Worm (Caenorhabditis elegans) whole organism, L4 larva: ENCODE data around the gene W06G6.9.
A peak's percentile ranks its signal among the peaks of the same experiment; 100 is the strongest.

Source experiments
- D1046.2 ChIP-seq: fragments of 200-800 bp; sonication (Bioruptor generic); IDR thresholded peaks from 2 replicates; pipeline ENCODE4 v1.3.6; 2022; ENCODE audit warnings: missing genetic modification characterization, missing compliant biosample characterization
- F44E2.7 ChIP-seq: fragments of 200-800 bp; sonication (Bioruptor generic); IDR thresholded peaks from 2 replicates; pipeline ENCODE4 v2.1.2; 2022; ENCODE audit warnings: missing genetic modification characterization, missing compliant biosample characterization
- T20F7.1 ChIP-seq: fragments of 200-800 bp; sonication (Bioruptor generic); optimal IDR thresholded peaks from 2 replicates; lab custom pipeline; 2018; ENCODE audit warnings: mild to moderate bottlenecking, missing genetic modification characterization, missing compliant biosample characterization
- Y75B8A.6 ChIP-seq: fragments of 200-800 bp; sonication (Bioruptor generic); IDR thresholded peaks from 2 replicates; pipeline ENCODE4 v1.3.6; 2022; ENCODE audit warnings: missing genetic modification reagents, missing genetic modification characterization, missing compliant biosample characterization
- ZK337.2 ChIP-seq: fragments of 200-800 bp; sonication (Bioruptor generic); IDR thresholded peaks from 2 replicates; pipeline ENCODE4 v1.3.6; 2022; ENCODE audit warnings: missing genetic modification reagents, missing genetic modification characterization, missing compliant biosample characterization
- aha-1 ChIP-seq: fragments of 150-350 bp; peaks from one replicate; lab custom pipeline; 2014; ENCODE audit warnings: missing biosample characterization, missing genetic modification characterization
- ceh-82 ChIP-seq: sonication (generic microtip); optimal IDR thresholded peaks from 2 replicates; lab custom pipeline; 2017; ENCODE audit warnings: missing biosample characterization, missing genetic modification characterization
- ctbp-1 ChIP-seq: fragments of 200-800 bp; sonication (Bioruptor generic); IDR thresholded peaks from 2 replicates; pipeline ENCODE4 v1.3.6; 2022; ENCODE audit warnings: missing genetic modification reagents, missing genetic modification characterization, missing compliant biosample characterization
- daf-16 ChIP-seq, 3 experiments: sonication (generic microtip); optimal IDR thresholded peaks; 2 replicates each; lab custom pipeline; 2016 to 2017; ENCODE audit warnings: missing genetic modification characterization in 3 of 3, missing genetic modification reagents in 3 of 3, mild to moderate bottlenecking in 2 of 3, missing compliant biosample characterization in 2 of 3, missing biosample characterization in 1 of 3, moderate library complexity in 1 of 3
- daf-8 ChIP-seq: fragments of 200-800 bp; sonication (Bioruptor generic); IDR thresholded peaks from 2 replicates; pipeline ENCODE4 v1.3.6; 2022; ENCODE audit warnings: missing genetic modification characterization, missing compliant biosample characterization
- dmd-6 ChIP-seq: fragments of 200-800 bp; sonication (Bioruptor generic); IDR thresholded peaks from 2 replicates; pipeline ENCODE4 v1.3.6; 2022; ENCODE audit warnings: missing genetic modification reagents, missing genetic modification characterization, missing compliant biosample characterization
- duxl-1 ChIP-seq: sonication (generic microtip); optimal IDR thresholded peaks from 2 replicates; lab custom pipeline; 2016; ENCODE audit warnings: mild to moderate bottlenecking, missing genetic modification characterization, moderate library complexity, missing compliant biosample characterization; ENCODE audit not compliant: poor library complexity
- dve-1 ChIP-seq: sonication (generic microtip); optimal IDR thresholded peaks from 2 replicates; lab custom pipeline; 2017; ENCODE audit warnings: antibody characterized with exemption, mild to moderate bottlenecking, missing genetic modification characterization, missing compliant biosample characterization; ENCODE audit not compliant: insufficient read depth
- fos-1 ChIP-seq: fragments of 150-350 bp; optimal IDR thresholded peaks from 2 replicates; lab custom pipeline; 2014; ENCODE audit warnings: missing biosample characterization, missing genetic modification characterization
- gei-8 ChIP-seq: fragments of 200-800 bp; sonication (Bioruptor generic); optimal IDR thresholded peaks from 2 replicates; lab custom pipeline; 2018; ENCODE audit warnings: mild to moderate bottlenecking, missing genetic modification characterization, missing compliant biosample characterization
- hlh-11 ChIP-seq: fragments of 200-800 bp; sonication (Bioruptor generic); optimal IDR thresholded peaks from 2 replicates; lab custom pipeline; 2018; ENCODE audit warnings: mild to moderate bottlenecking, missing genetic modification characterization, missing compliant biosample characterization
- hlh-30 ChIP-seq: sonication (generic microtip); optimal IDR thresholded peaks from 2 replicates; lab custom pipeline; 2017; ENCODE audit warnings: antibody characterized with exemption, mild to moderate bottlenecking, missing genetic modification characterization, missing compliant biosample characterization; ENCODE audit not compliant: insufficient read depth
- lin-1 ChIP-seq: fragments of 200-800 bp; sonication (Bioruptor generic); IDR thresholded peaks from 2 replicates; pipeline ENCODE4 v1.3.6; 2022; ENCODE audit warnings: missing genetic modification reagents, missing genetic modification characterization, missing compliant biosample characterization
- mdt-29 ChIP-seq: fragments of 200-800 bp; sonication (Bioruptor generic); IDR thresholded peaks from 2 replicates; pipeline ENCODE4 v1.3.6; 2022; ENCODE audit warnings: missing genetic modification reagents, missing genetic modification characterization, missing compliant biosample characterization
- mxl-2 ChIP-seq: fragments of 200-800 bp; sonication (Bioruptor generic); conservative IDR thresholded peaks from 2 replicates; pipeline ENCODE4 v1.3.6; 2022; ENCODE audit warnings: missing genetic modification reagents, missing genetic modification characterization, missing compliant biosample characterization
- nhr-111 ChIP-seq: fragments of 200-800 bp; sonication (Bioruptor generic); optimal IDR thresholded peaks from 2 replicates; lab custom pipeline; 2018; ENCODE audit warnings: mild to moderate bottlenecking, missing genetic modification characterization, missing compliant biosample characterization
- nhr-237 ChIP-seq: sonication (generic microtip); optimal IDR thresholded peaks from 2 replicates; lab custom pipeline; 2017; ENCODE audit warnings: missing biosample characterization, missing genetic modification characterization
- nhr-28 ChIP-seq: fragments of 150-350 bp; optimal IDR thresholded peaks from 2 replicates; lab custom pipeline; 2014; ENCODE audit warnings: missing biosample characterization, missing genetic modification characterization
- nhr-48 ChIP-seq: sonication (generic microtip); optimal IDR thresholded peaks from 2 replicates; lab custom pipeline; 2016; ENCODE audit warnings: mild to moderate bottlenecking, missing genetic modification characterization, missing compliant biosample characterization
- nhr-6 ChIP-seq: fragments of 150-350 bp; optimal IDR thresholded peaks from 2 replicates; lab custom pipeline; 2014; ENCODE audit warnings: missing biosample characterization, missing genetic modification characterization
- nhr-77 ChIP-seq: fragments of 150-350 bp; optimal IDR thresholded peaks from 2 replicates; lab custom pipeline; 2014; ENCODE audit warnings: missing biosample characterization, missing genetic modification characterization
- pqm-1 ChIP-seq: sonication (generic microtip); optimal IDR thresholded peaks from 2 replicates; lab custom pipeline; 2017; ENCODE audit warnings: missing biosample characterization, missing genetic modification characterization
- set-16 ChIP-seq: fragments of 200-800 bp; sonication (Bioruptor generic); IDR thresholded peaks from 2 replicates; pipeline ENCODE4 v1.3.6; 2022; ENCODE audit warnings: missing genetic modification reagents, missing genetic modification characterization, missing compliant biosample characterization
- tra-1 ChIP-seq: fragments of 200-800 bp; sonication (Bioruptor generic); IDR thresholded peaks from 2 replicates; pipeline ENCODE4 v1.3.6; 2022; ENCODE audit warnings: missing genetic modification reagents, missing genetic modification characterization, missing compliant biosample characterization
- unc-130 ChIP-seq: sonication (generic microtip); optimal IDR thresholded peaks from 2 replicates; lab custom pipeline; 2016; ENCODE audit warnings: missing genetic modification reagents, missing genetic modification characterization, missing compliant biosample characterization
- unc-39 ChIP-seq: sonication (generic microtip); optimal IDR thresholded peaks from 2 replicates; lab custom pipeline; 2017; ENCODE audit warnings: missing biosample characterization, missing genetic modification characterization
- unc-62 ChIP-seq, 3 experiments: fragments of 150-350 bp in 1 of 3; sonication (generic microtip); optimal IDR thresholded peaks in 2 of 3; peaks in 1 of 3; 1 replicate in 1 of 3; 2 replicates in 2 of 3; lab custom pipeline; 2014 to 2017; ENCODE audit warnings: missing biosample characterization in 3 of 3, missing genetic modification characterization in 3 of 3, missing genetic modification reagents in 3 of 3, missing genotype in 1 of 3
- zag-1 ChIP-seq: fragments of 150-350 bp; optimal IDR thresholded peaks from 2 replicates; lab custom pipeline; 2014; ENCODE audit warnings: missing biosample characterization, missing genetic modification characterization
- zfp-2 ChIP-seq: sonication (generic microtip); optimal IDR thresholded peaks from 2 replicates; lab custom pipeline; 2016; ENCODE audit warnings: mild to moderate bottlenecking, missing genetic modification characterization, missing compliant biosample characterization
- zfp-3 ChIP-seq: fragments of 200-800 bp; sonication (Bioruptor generic); conservative IDR thresholded peaks from 2 replicates; pipeline ENCODE4 v1.3.6; 2022; ENCODE audit warnings: missing genetic modification reagents, missing genetic modification characterization, missing compliant biosample characterization
- zip-2 ChIP-seq: fragments of 150-350 bp; optimal IDR thresholded peaks from 2 replicates; lab custom pipeline; 2014; ENCODE audit warnings: missing biosample characterization, missing genetic modification characterization
- ztf-7 ChIP-seq: fragments of 150-350 bp; optimal IDR thresholded peaks from 2 replicates; lab custom pipeline; 2014; ENCODE audit warnings: missing biosample characterization, missing genetic modification characterization

W06G6.9 gene

DNA sequence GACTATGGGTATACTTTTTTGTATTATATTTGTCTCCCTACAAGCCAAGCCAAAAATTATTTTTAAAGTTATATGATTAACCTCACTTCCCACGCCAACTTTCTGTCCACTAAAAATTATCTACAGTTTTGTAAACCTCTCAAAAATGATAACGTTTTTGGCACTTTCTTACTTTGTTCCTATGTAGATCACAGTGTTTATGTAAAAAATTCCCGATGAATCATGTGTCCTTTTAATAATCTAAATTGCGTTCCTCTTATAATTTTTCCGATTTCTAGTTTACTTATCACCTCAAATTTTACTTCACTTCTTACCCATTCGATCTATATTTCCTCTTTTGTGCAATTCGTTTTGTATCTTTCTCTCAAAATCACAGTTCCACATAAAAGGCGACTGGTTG, 42.0 kb downstream of the W06G6.9 start:
- no peak for TF ChIP-seq daf-16 (GFP tag; optimal IDR thresholded peaks at IDR 0.05; lab: Kevin White, UChicago)
- TF ChIP-seq daf-16 (tag; optimal IDR thresholded peaks at IDR 0.05; lab: Kevin White, UChicago) = peak; percentile 50
- peak; percentile 22 for TF ChIP-seq nhr-77 (tag; lab: Kevin White, UChicago)
- no peak for TF ChIP-seq fos-1 (tag; lab: Kevin White, UChicago)
- TF ChIP-seq dve-1 (tag; lab: Kevin White, UChicago) = peak; percentile 44
- 0 out of 2 replicates have a peak, but pooled peaks have one; percentile 12 for TF ChIP-seq dmd-6 (GFP tag; lab: Robert Waterston, UW)
- TF ChIP-seq nhr-28 (tag; lab: Kevin White, UChicago) = peak; percentile 46
- TF ChIP-seq duxl-1 = no peak
- peak; percentile 11 for TF ChIP-seq pqm-1 (tag; lab: Kevin White, UChicago)
- TF ChIP-seq mxl-2 (GFP tag; lab: Robert Waterston, UW) = no peak
- TF ChIP-seq F44E2.7 = no peak

DNA sequence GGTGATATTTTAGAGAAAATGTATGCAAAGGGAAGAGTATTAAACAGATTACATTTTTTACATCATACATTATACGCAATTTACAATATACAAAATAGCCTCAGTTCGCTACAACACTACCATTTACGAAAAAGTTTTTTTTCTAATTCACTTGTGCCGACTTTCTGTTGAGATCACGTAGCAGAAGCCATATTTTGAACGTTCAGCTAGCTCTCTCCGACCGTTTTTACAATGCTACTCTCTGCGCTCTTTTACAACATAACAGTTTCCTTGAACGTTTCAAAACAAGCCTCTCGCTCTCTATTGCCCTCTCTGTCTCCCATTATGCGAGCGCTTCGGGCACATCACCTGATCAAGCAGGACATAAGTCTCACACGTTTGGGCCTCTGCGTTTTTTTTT, 43.2 kb downstream of the W06G6.9 start, which contains the start of gene T03E6.8:
Gene T03E6.8, minus strand, starts transcription at position 101 of the 400 bp plus-strand sequence.
- no peak for TF ChIP-seq ZK337.2 (GFP tag; lab: Robert Waterston, UW)
- no peak for TF ChIP-seq ctbp-1 (GFP tag; lab: Robert Waterston, UW)
- TF ChIP-seq ztf-7 (tag; lab: Kevin White, UChicago) = no peak

DNA sequence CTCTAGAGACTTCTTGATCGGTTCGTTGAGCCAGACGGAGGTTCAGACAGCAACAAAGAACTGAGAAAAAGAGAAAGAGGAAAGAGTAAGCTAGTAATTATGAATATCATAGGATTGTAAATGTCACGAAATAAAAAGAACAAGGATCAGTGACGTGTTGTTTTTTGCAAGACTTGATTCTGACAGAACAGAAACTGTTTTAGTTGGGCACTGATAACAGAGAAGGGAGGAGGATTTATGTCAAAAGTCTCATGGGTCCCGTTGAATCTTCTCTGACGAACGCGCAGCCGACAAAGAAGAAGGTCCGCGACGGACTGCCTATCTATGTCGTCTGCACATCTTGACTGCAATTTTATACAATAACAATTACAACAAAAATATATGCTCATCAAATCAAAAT, 45.6 kb downstream of the W06G6.9 start, which contains the start of gene T03E6.9:
Gene T03E6.9, minus strand, starts transcription at position 101 of the 400 bp plus-strand sequence.
- no peak for TF ChIP-seq D1046.2 (GFP tag; lab: Robert Waterston, UW)
- peak in 1 of 2 experiments; percentile 6 for TF ChIP-seq unc-62 (GFP tag; optimal IDR thresholded peaks at IDR 0.05 in 1 of 2; lab: Kevin White, UChicago)
- no peak for TF ChIP-seq unc-62 (tag; optimal IDR thresholded peaks at IDR 0.05; lab: Kevin White, UChicago)

DNA sequence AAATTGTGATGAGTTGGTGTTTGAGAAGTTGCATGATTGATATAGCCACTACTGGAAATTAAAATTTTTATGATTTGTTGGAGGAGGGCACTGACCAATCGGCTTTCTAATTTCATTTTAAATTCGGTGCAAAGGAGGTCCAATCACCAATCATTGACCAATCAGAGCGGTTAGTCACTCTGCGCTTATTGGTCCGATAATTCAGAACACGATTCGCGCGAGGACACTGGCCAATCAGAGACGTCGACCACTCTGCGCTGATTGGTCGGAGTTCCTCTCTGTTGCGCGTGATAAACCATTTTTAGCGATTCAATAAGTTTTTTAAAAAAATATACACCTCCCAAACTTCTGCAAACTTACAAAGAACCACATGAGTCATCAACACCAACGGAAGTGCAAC, 46.4 kb downstream of the W06G6.9 start:
- TF ChIP-seq unc-62 (GFP tag; optimal IDR thresholded peaks at IDR 0.05 in 1 of 2; lab: Kevin White, UChicago) (no peak), unc-62 (tag; optimal IDR thresholded peaks at IDR 0.05; lab: Kevin White, UChicago) (no peak), hlh-11 (tag; lab: Kevin White, UChicago) (no peak), zag-1 (no peak), tra-1 (GFP tag; lab: Robert Waterston, UW) (no peak)

DNA sequence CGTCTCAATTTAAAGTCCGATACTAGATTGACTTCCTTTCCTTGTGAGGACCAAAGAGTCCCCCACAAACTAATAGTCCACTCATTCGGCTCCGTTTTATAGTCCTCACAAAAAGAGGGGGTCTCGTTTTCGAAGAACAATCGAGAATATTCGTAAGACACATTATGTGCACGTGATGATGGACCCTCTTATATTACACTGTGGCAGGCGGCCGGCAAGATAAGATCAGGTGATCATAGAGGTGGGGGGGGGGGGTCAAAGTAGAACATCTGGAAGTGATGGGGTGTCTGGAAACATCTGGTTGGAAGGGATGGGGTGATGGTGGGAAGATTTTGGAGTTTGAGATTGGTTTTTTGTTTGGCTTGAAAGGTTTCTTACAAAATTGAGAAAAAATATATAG, 47.8 kb downstream of the W06G6.9 start:
- TF ChIP-seq fos-1 (tag; lab: Kevin White, UChicago) (no peak), mxl-2 (GFP tag; lab: Robert Waterston, UW) (no peak), ceh-82 (tag; lab: Kevin White, UChicago) (no peak), nhr-111 (no peak), zfp-3 (no peak), unc-39 (tag; lab: Kevin White, UChicago) (no peak), gei-8 (GFP tag; lab: Kevin White, UChicago) (no peak), dve-1 (tag; lab: Kevin White, UChicago) (peak; percentile 38), hlh-11 (tag; lab: Kevin White, UChicago) (peak; percentile 66), nhr-48 (no peak), hlh-30 (tag; lab: Kevin White, UChicago) (peak; percentile 64), dmd-6 (GFP tag; lab: Robert Waterston, UW) (peak; percentile 14; the same call in 1 of the 2 replicates), nhr-77 (tag; lab: Kevin White, UChicago) (no peak), Y75B8A.6 (no peak), daf-8 (no peak), nhr-6 (no peak), lin-1 (GFP tag; lab: Robert Waterston, UW) (no peak), tra-1 (GFP tag; lab: Robert Waterston, UW) (0 out of 2 replicates have a peak, but pooled peaks have one; percentile 35), mdt-29 (GFP tag; lab: Robert Waterston, UW) (peak; percentile 95), unc-130 (GFP tag; lab: Kevin White, UChicago) (no peak), set-16 (no peak; the same call in 1 of the 2 replicates), T20F7.1 (no peak), aha-1 (tag; lab: Kevin White, UChicago) (peak; percentile 1), zip-2 (no peak), nhr-237 (no peak), zfp-2 (tag; lab: Kevin White, UChicago) (no peak), daf-16 (GFP tag; optimal IDR thresholded peaks at IDR 0.05; lab: Kevin White, UChicago) (no peak), daf-16 (tag; optimal IDR thresholded peaks at IDR 0.05; lab: Kevin White, UChicago) (no peak)
